In genomic region chr3R:29138961-29139527, dm6 we compare ENCODE assay signal across 1 fruit fly cellular context.
TF ChIP-seq lines count a peak whose summit lies in the region.

No protein-coding gene starts in this region.

TF ChIP-seq in whole organism, embryonic, 481 proteins besides CTCF, POLR2A, EP300 and RAD21 (continued from another document and continues in another):
- TF ChIP-seq sug (tag; optimal IDR thresholded peaks at IDR 0.05; lab: Kevin White, UChicago), result no peak
- peak; percentile 26 for TF ChIP-seq fd3F (GFP tag; optimal IDR thresholded peaks at IDR 0.05; lab: Kevin White, UChicago)
- TF ChIP-seq Sry-β (GFP tag; optimal IDR thresholded peaks at IDR 0.05; lab: Kevin White, UChicago), result no peak
- TF ChIP-seq eyg (GFP tag; optimal IDR thresholded peaks at IDR 0.05; lab: Kevin White, UChicago), result no peak
- 0 out of 2 replicates have a peak, but pooled peaks have one; percentile 12 for TF ChIP-seq CG11085 (GFP tag; IDR thresholded peaks at IDR 0.05; lab: Robert Waterston, UW)
- peak; percentile 38; the same call in 1 of the 2 replicates for TF ChIP-seq lmd (GFP tag; IDR thresholded peaks at IDR 0.05; lab: Robert Waterston, UW)
- TF ChIP-seq kay (GFP tag; optimal IDR thresholded peaks at IDR 0.05; lab: Kevin White, UChicago), result no peak
- no peak for TF ChIP-seq CG3065 (GFP tag; optimal IDR thresholded peaks at IDR 0.05; lab: Kevin White, UChicago)
- no peak for TF ChIP-seq CG13123 (GFP tag; optimal IDR thresholded peaks at IDR 0.05; lab: Kevin White, UChicago)
- TF ChIP-seq jumu (GFP tag; optimal IDR thresholded peaks at IDR 0.05; lab: Kevin White, UChicago), result no peak
- TF ChIP-seq Neu2 (GFP tag; optimal IDR thresholded peaks at IDR 0.05; lab: Kevin White, UChicago; ENCODE audit: borderline replicate concordance), result no peak
- TF ChIP-seq CG11696 (GFP tag; IDR thresholded peaks at IDR 0.05; lab: Robert Waterston, UW), result no peak
- no peak for TF ChIP-seq bowl (GFP tag; IDR thresholded peaks at IDR 0.05; lab: Robert Waterston, UW)
- TF ChIP-seq unc-4 (GFP tag; IDR thresholded peaks at IDR 0.05; lab: Robert Waterston, UW; ENCODE audit: partially characterized antibody), result no peak
- no peak for TF ChIP-seq Ets97D (GFP tag; optimal IDR thresholded peaks at IDR 0.05; lab: Kevin White, UChicago)
- TF ChIP-seq pb (GFP tag; optimal IDR thresholded peaks at IDR 0.05; lab: Kevin White, UChicago), result no peak
- TF ChIP-seq CG8765 (GFP tag; IDR thresholded peaks at IDR 0.05; lab: Robert Waterston, UW), result no peak
- no peak for TF ChIP-seq E2f1 (GFP tag; IDR thresholded peaks at IDR 0.05; lab: Robert Waterston, UW)
- no peak for TF ChIP-seq salm (tag; optimal IDR thresholded peaks at IDR 0.05; lab: Kevin White, UChicago)
- no peak for TF ChIP-seq aop (GFP tag; IDR thresholded peaks at IDR 0.05; lab: Robert Waterston, UW)
- TF ChIP-seq ken (GFP tag; IDR thresholded peaks at IDR 0.05; lab: Robert Waterston, UW), result no peak
- no peak for TF ChIP-seq hbn (GFP tag; IDR thresholded peaks at IDR 0.05; lab: Robert Waterston, UW; ENCODE audit: partially characterized antibody)
- no peak for TF ChIP-seq Dip2 (GFP tag; IDR thresholded peaks at IDR 0.05; lab: Robert Waterston, UW)
- peak; percentile 19 for TF ChIP-seq ind (GFP tag; optimal IDR thresholded peaks at IDR 0.05; lab: Kevin White, UChicago)
- peak; percentile 61; the same call in 1 of the 2 replicates for TF ChIP-seq slbo (GFP tag; IDR thresholded peaks at IDR 0.05; lab: Robert Waterston, UW)
- TF ChIP-seq CG12299 (tag; optimal IDR thresholded peaks at IDR 0.05; lab: Kevin White, UChicago), result no peak
- TF ChIP-seq CG32532 (GFP tag; IDR thresholded peaks at IDR 0.05; lab: Robert Waterston, UW), result 0 out of 2 replicates have a peak, but pooled peaks have one; percentile 30
- TF ChIP-seq ci (GFP tag; IDR thresholded peaks at IDR 0.05; lab: Robert Waterston, UW), result 0 out of 3 replicates have a peak, but pooled peaks have one; percentile 9
- no peak for TF ChIP-seq HLHmδ (GFP tag; optimal IDR thresholded peaks at IDR 0.05; lab: Kevin White, UChicago)
- peak; percentile 12 for TF ChIP-seq CG13775 (GFP tag; optimal IDR thresholded peaks at IDR 0.05; lab: Kevin White, UChicago)
- no peak for TF ChIP-seq CG2129 (GFP tag; IDR thresholded peaks at IDR 0.05; lab: Robert Waterston, UW; ENCODE audit: partially characterized antibody)
- no peak; the same call in 1 of the 2 replicates for TF ChIP-seq CG14441 (GFP tag; IDR thresholded peaks at IDR 0.05; lab: Robert Waterston, UW)
- TF ChIP-seq ro (GFP tag; IDR thresholded peaks at IDR 0.05; lab: Robert Waterston, UW), result no peak
- TF ChIP-seq stwl (tag; optimal IDR thresholded peaks at IDR 0.05; lab: Kevin White, UChicago), result no peak
- TF ChIP-seq lov (optimal IDR thresholded peaks at IDR 0.05; lab: Kevin White, UChicago), result no peak
- 0 out of 3 replicates have a peak, but pooled peaks have one; percentile 13 for TF ChIP-seq lov (GFP tag; IDR thresholded peaks at IDR 0.05; lab: Robert Waterston, UW)
- TF ChIP-seq grau (tag; optimal IDR thresholded peaks at IDR 0.05; lab: Kevin White, UChicago), result peak; percentile 39
- no peak for TF ChIP-seq tup (GFP tag; optimal IDR thresholded peaks at IDR 0.05; lab: Kevin White, UChicago)
- TF ChIP-seq Trl (optimal IDR thresholded peaks at IDR 0.05; lab: Kevin White, UChicago), result no peak
- TF ChIP-seq Trl (GFP tag; optimal IDR thresholded peaks at IDR 0.05; lab: Kevin White, UChicago), result no peak
- TF ChIP-seq HmgZ (tag; optimal IDR thresholded peaks at IDR 0.05; lab: Kevin White, UChicago), result no peak
- TF ChIP-seq tna (GFP tag; IDR thresholded peaks at IDR 0.05; lab: Robert Waterston, UW; ENCODE audit: partially characterized antibody), result no peak
- TF ChIP-seq bbx (GFP tag; IDR thresholded peaks at IDR 0.05; lab: Robert Waterston, UW; ENCODE audit: partially characterized antibody), result no peak
- no peak for TF ChIP-seq B-H2 (GFP tag; optimal IDR thresholded peaks at IDR 0.05; lab: Kevin White, UChicago)
- no peak for TF ChIP-seq p53 (GFP tag; optimal IDR thresholded peaks at IDR 0.05; lab: Kevin White, UChicago)
- no peak for TF ChIP-seq CG7271 (tag; optimal IDR thresholded peaks at IDR 0.05; lab: Kevin White, UChicago)
- no peak for TF ChIP-seq CG8290 (GFP tag; optimal IDR thresholded peaks at IDR 0.05; lab: Kevin White, UChicago)
- TF ChIP-seq CG8290 (tag; optimal IDR thresholded peaks at IDR 0.05; lab: Kevin White, UChicago), result no peak
- TF ChIP-seq CG14014 (GFP tag; IDR thresholded peaks at IDR 0.05; lab: Robert Waterston, UW), result peak; percentile 45; the same call in 1 of the 2 replicates
- TF ChIP-seq Drgx (GFP tag; IDR thresholded peaks at IDR 0.05; lab: Robert Waterston, UW), result no peak
- TF ChIP-seq sd (tag; optimal IDR thresholded peaks at IDR 0.05; lab: Kevin White, UChicago), result no peak
- peak; percentile 23 for TF ChIP-seq CG13424 (tag; optimal IDR thresholded peaks at IDR 0.05; lab: Kevin White, UChicago)
- TF ChIP-seq CG10654 (GFP tag; optimal IDR thresholded peaks at IDR 0.05; lab: Kevin White, UChicago), result peak; percentile 10
- TF ChIP-seq Hr39 (optimal IDR thresholded peaks at IDR 0.05; lab: Kevin White, UChicago), result no peak
- TF ChIP-seq sr (GFP tag; IDR thresholded peaks at IDR 0.05; lab: Robert Waterston, UW), result no peak
- TF ChIP-seq CG17829 (tag; optimal IDR thresholded peaks at IDR 0.05; lab: Kevin White, UChicago), result peak; percentile 8
- TF ChIP-seq lab (GFP tag; optimal IDR thresholded peaks at IDR 0.05; lab: Kevin White, UChicago), result peak; percentile 4
- TF ChIP-seq Hr3 (GFP tag; optimal IDR thresholded peaks at IDR 0.05; lab: Kevin White, UChicago), result no peak
- no peak for TF ChIP-seq HLH54F (GFP tag; optimal IDR thresholded peaks at IDR 0.05; lab: Kevin White, UChicago)
- peak in 1 of 2 experiments; percentile 9 for TF ChIP-seq bsh (GFP tag; optimal IDR thresholded peaks at IDR 0.05; lab: Kevin White, UChicago)
- TF ChIP-seq CG14710 (tag; optimal IDR thresholded peaks at IDR 0.05; lab: Kevin White, UChicago), result no peak
- peak; percentile 84 for TF ChIP-seq Med (GFP tag; lab: Kevin White, UChicago)
- no peak for TF ChIP-seq pan (optimal IDR thresholded peaks at IDR 0.05; lab: Kevin White, UChicago)
- TF ChIP-seq pan (GFP tag; optimal IDR thresholded peaks at IDR 0.05 in 1 of 2, IDR thresholded peaks at IDR 0.05 in 1 of 2), result no peak
- no peak for TF ChIP-seq pros (GFP tag; optimal IDR thresholded peaks at IDR 0.05; lab: Kevin White, UChicago)
- TF ChIP-seq CG2875 (GFP tag; optimal IDR thresholded peaks at IDR 0.05; lab: Kevin White, UChicago), result no peak
- no peak for TF ChIP-seq exex (tag; optimal IDR thresholded peaks at IDR 0.05; lab: Kevin White, UChicago)
- peak; percentile 3 for TF ChIP-seq CoRest (tag; optimal IDR thresholded peaks at IDR 0.05; lab: Kevin White, UChicago)
- no peak for TF ChIP-seq CG16779 (GFP tag; IDR thresholded peaks at IDR 0.05; lab: Robert Waterston, UW)
- TF ChIP-seq sob (GFP tag; IDR thresholded peaks at IDR 0.05; lab: Robert Waterston, UW), result no peak
- no peak for TF ChIP-seq pfk (GFP tag; optimal IDR thresholded peaks at IDR 0.05; lab: Kevin White, UChicago)
- no peak for TF ChIP-seq esg (GFP tag; conservative IDR thresholded peaks at IDR 0.05; lab: Robert Waterston, UW)
- TF ChIP-seq CG9932 (GFP tag; IDR thresholded peaks at IDR 0.05; lab: Robert Waterston, UW), result peak; percentile 49
- TF ChIP-seq cwo (GFP tag; optimal IDR thresholded peaks at IDR 0.05; lab: Kevin White, UChicago), result no peak
- no peak for TF ChIP-seq Poxn (GFP tag; IDR thresholded peaks at IDR 0.05; lab: Robert Waterston, UW)
- TF ChIP-seq MESR4 (GFP tag; optimal IDR thresholded peaks at IDR 0.05; lab: Kevin White, UChicago), result no peak
- TF ChIP-seq chinmo (GFP tag; IDR thresholded peaks at IDR 0.05; lab: Robert Waterston, UW; ENCODE audit: partially characterized antibody), result no peak
- TF ChIP-seq CG7786 (GFP tag; optimal IDR thresholded peaks at IDR 0.05; lab: Kevin White, UChicago), result no peak
- TF ChIP-seq caup (GFP tag; optimal IDR thresholded peaks at IDR 0.05; lab: Kevin White, UChicago; ENCODE audit: severe bottlenecking), result no peak
- TF ChIP-seq prd (optimal IDR thresholded peaks at IDR 0.05; lab: Kevin White, UChicago), result no peak
- peak; percentile 35; the same call in 1 of the 3 replicates for TF ChIP-seq prd (GFP tag; IDR thresholded peaks at IDR 0.05; lab: Robert Waterston, UW)
- no peak for TF ChIP-seq CG5180 (GFP tag; optimal IDR thresholded peaks at IDR 0.05; lab: Kevin White, UChicago)
- no peak for TF ChIP-seq CG18262 (tag; optimal IDR thresholded peaks at IDR 0.05; lab: Kevin White, UChicago)
- no peak for TF ChIP-seq sqz (GFP tag; optimal IDR thresholded peaks at IDR 0.05; lab: Kevin White, UChicago)
- TF ChIP-seq fd96Cb (tag; optimal IDR thresholded peaks at IDR 0.05; lab: Kevin White, UChicago), result peak; percentile 4
- TF ChIP-seq twi (tag; optimal IDR thresholded peaks at IDR 0.05; lab: Kevin White, UChicago), result no peak
- no peak for TF ChIP-seq CG18011 (GFP tag; optimal IDR thresholded peaks at IDR 0.05; lab: Kevin White, UChicago)
- no peak for TF ChIP-seq CG8359 (GFP tag; optimal IDR thresholded peaks at IDR 0.05; lab: Kevin White, UChicago; ENCODE audit: borderline replicate concordance)
- no peak for TF ChIP-seq CG12769 (tag; optimal IDR thresholded peaks at IDR 0.05; lab: Kevin White, UChicago)
- no peak for TF ChIP-seq MTF-1 (GFP tag; optimal IDR thresholded peaks at IDR 0.05; lab: Kevin White, UChicago; ENCODE audit: borderline replicate concordance)
- no peak for TF ChIP-seq usp (GFP tag; optimal IDR thresholded peaks at IDR 0.05; lab: Kevin White, UChicago)
- peak; percentile 4 for TF ChIP-seq CG2712 (tag; optimal IDR thresholded peaks at IDR 0.05; lab: Kevin White, UChicago)
- no peak for TF ChIP-seq wor (GFP tag; IDR thresholded peaks at IDR 0.05; lab: Robert Waterston, UW)
- TF ChIP-seq CG9876 (GFP tag; optimal IDR thresholded peaks at IDR 0.05; lab: Kevin White, UChicago), result no peak
- peak; percentile 9 for TF ChIP-seq lilli (GFP tag; optimal IDR thresholded peaks at IDR 0.05; lab: Kevin White, UChicago)
- no peak for TF ChIP-seq klu (GFP tag; IDR thresholded peaks at IDR 0.05; lab: Robert Waterston, UW)
- TF ChIP-seq CG15479 (GFP tag; optimal IDR thresholded peaks at IDR 0.05; lab: Kevin White, UChicago), result no peak
- TF ChIP-seq CG15269 (tag; optimal IDR thresholded peaks at IDR 0.05; lab: Kevin White, UChicago), result peak; percentile 38
- TF ChIP-seq Dp (GFP tag; optimal IDR thresholded peaks at IDR 0.05; lab: Kevin White, UChicago), result no peak
- TF ChIP-seq dysf (GFP tag; IDR thresholded peaks at IDR 0.05; lab: Robert Waterston, UW), result peak; percentile 29; the same call in 1 of the 3 replicates
- no peak for TF ChIP-seq CG6175 (GFP tag; IDR thresholded peaks at IDR 0.05; lab: Robert Waterston, UW)
- TF ChIP-seq Opbp (GFP tag; IDR thresholded peaks at IDR 0.05; lab: Robert Waterston, UW; ENCODE audit: partially characterized antibody), result no peak
- 0 out of 2 replicates have a peak, but pooled peaks have one; percentile 33 for TF ChIP-seq wdn (GFP tag; IDR thresholded peaks at IDR 0.05; lab: Robert Waterston, UW)
- no peak for TF ChIP-seq D19B (GFP tag; optimal IDR thresholded peaks at IDR 0.05; lab: Kevin White, UChicago)
- TF ChIP-seq tgo (GFP tag; IDR thresholded peaks at IDR 0.05; lab: Robert Waterston, UW), result no peak; the same call in 2 of the 3 replicates
- no peak for TF ChIP-seq yki (optimal IDR thresholded peaks at IDR 0.05; lab: Kevin White, UChicago)
- TF ChIP-seq CG13287 (GFP tag; IDR thresholded peaks at IDR 0.05; lab: Robert Waterston, UW; ENCODE audit: partially characterized antibody), result 0 out of 2 replicates have a peak, but pooled peaks have one; percentile 4
- peak; percentile 36; the same call in 1 of the 4 replicates for TF ChIP-seq Gug (GFP tag; IDR thresholded peaks at IDR 0.05; lab: Robert Waterston, UW)
- TF ChIP-seq CG3995 (GFP tag; optimal IDR thresholded peaks at IDR 0.05; lab: Kevin White, UChicago), result no peak
- TF ChIP-seq CG7963 (GFP tag; IDR thresholded peaks at IDR 0.05; lab: Robert Waterston, UW; ENCODE audit: partially characterized antibody), result no peak
- no peak for TF ChIP-seq BEAF-32 (GFP tag; optimal IDR thresholded peaks at IDR 0.05; lab: Kevin White, UChicago)
- TF ChIP-seq gcm2 (GFP tag; optimal IDR thresholded peaks at IDR 0.05; lab: Kevin White, UChicago), result no peak
- TF ChIP-seq mam (GFP tag; optimal IDR thresholded peaks at IDR 0.05; lab: Kevin White, UChicago), result no peak
- TF ChIP-seq ham (GFP tag; IDR thresholded peaks at IDR 0.05; lab: Robert Waterston, UW), result no peak
- TF ChIP-seq CG12659 (GFP tag; optimal IDR thresholded peaks at IDR 0.05; lab: Kevin White, UChicago), result peak; percentile 5
- TF ChIP-seq zfh2 (GFP tag; optimal IDR thresholded peaks at IDR 0.05; lab: Kevin White, UChicago), result no peak
- TF ChIP-seq Meics (GFP tag; optimal IDR thresholded peaks at IDR 0.05; lab: Kevin White, UChicago), result no peak
- TF ChIP-seq CG18599 (GFP tag; optimal IDR thresholded peaks at IDR 0.05; lab: Kevin White, UChicago), result peak; percentile 20
- no peak for TF ChIP-seq h (optimal IDR thresholded peaks at IDR 0.05; lab: Kevin White, UChicago)
- TF ChIP-seq Dip3 (GFP tag; optimal IDR thresholded peaks at IDR 0.05; lab: Kevin White, UChicago), result no peak
- TF ChIP-seq CG11695 (GFP tag; IDR thresholded peaks at IDR 0.05; lab: Robert Waterston, UW), result 0 out of 3 replicates have a peak, but pooled peaks have one; percentile 19
- TF ChIP-seq CG4282 (GFP tag; optimal IDR thresholded peaks at IDR 0.05; lab: Kevin White, UChicago), result no peak
- TF ChIP-seq Elba2 (GFP tag; optimal IDR thresholded peaks at IDR 0.05; lab: Kevin White, UChicago), result no peak
- no peak for TF ChIP-seq ewg (GFP tag; optimal IDR thresholded peaks at IDR 0.05; lab: Kevin White, UChicago)
- TF ChIP-seq gfzf (GFP tag; optimal IDR thresholded peaks at IDR 0.05; lab: Kevin White, UChicago), result no peak
- no peak for TF ChIP-seq sima (GFP tag; optimal IDR thresholded peaks at IDR 0.05; lab: Kevin White, UChicago)
- no peak for TF ChIP-seq inv (GFP tag; IDR thresholded peaks at IDR 0.05; lab: Robert Waterston, UW; ENCODE audit: partially characterized antibody)
- no peak for TF ChIP-seq Side (GFP tag; optimal IDR thresholded peaks at IDR 0.05; lab: Kevin White, UChicago)
- peak; percentile 3 for TF ChIP-seq zen (tag; optimal IDR thresholded peaks at IDR 0.05; lab: Kevin White, UChicago)
- TF ChIP-seq CG10366 (GFP tag; IDR thresholded peaks at IDR 0.05; lab: Robert Waterston, UW), result no peak
- TF ChIP-seq CG14667 (GFP tag; IDR thresholded peaks at IDR 0.05; lab: Robert Waterston, UW), result no peak
- TF ChIP-seq YL-1 (GFP tag; optimal IDR thresholded peaks at IDR 0.05; lab: Kevin White, UChicago), result no peak
- TF ChIP-seq Mrtf (GFP tag; IDR thresholded peaks at IDR 0.05; lab: Robert Waterston, UW), result no peak
- no peak for TF ChIP-seq CG12942 (GFP tag; optimal IDR thresholded peaks at IDR 0.05; lab: Kevin White, UChicago)
